Worm (Caenorhabditis elegans) whole organism, mixed stage, embryonic: ENCODE measurements around the gene srz-47.

Experiments used
- hlh-1 ChIP-seq: fragments of 150-350 bp; optimal IDR thresholded peaks from 2 replicates; lab custom pipeline; 2014; ENCODE audit warnings: missing biosample characterization, missing genetic modification reagents, missing genetic modification characterization
- unc-120 ChIP-seq: sonication (generic microtip); optimal IDR thresholded peaks from 2 replicates; lab custom pipeline; 2017; ENCODE audit warnings: missing genetic modification characterization, missing compliant biosample characterization; ENCODE audit not compliant: poor library complexity, severe bottlenecking

DNA sequence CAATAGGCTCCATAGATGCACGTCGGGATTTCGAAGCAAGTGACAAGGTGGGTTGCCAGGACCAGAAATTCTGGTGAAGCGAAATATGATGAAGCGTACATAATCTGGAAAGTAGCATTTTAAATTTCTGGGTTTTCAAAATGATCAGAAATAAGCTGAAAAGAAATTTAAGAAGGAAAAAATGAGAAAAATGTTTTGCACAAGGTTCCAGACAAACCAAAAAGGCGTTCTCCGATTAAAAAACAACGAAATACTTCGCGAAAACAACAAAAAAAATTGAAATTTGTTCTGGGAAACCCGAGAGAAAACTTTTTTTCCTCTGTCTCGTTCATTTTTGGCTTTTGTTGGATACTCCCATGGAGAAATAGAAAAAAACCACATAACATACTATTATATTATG, 31.2 kb upstream of the srz-47 start, which contains the start of gene srh-252:
- TF ChIP-seq hlh-1 (tag; lab: Kevin White, UChicago) = no peak
- no peak for TF ChIP-seq unc-120
